Worm (Caenorhabditis elegans) whole organism, L1 larva: ENCODE measurements around the gene F54F7.8.

Experiments
- C04F5.9 ChIP-seq: sonication (generic microtip); optimal IDR thresholded peaks from 2 replicates; lab custom pipeline; 2016; ENCODE audit warnings: missing genetic modification characterization, missing compliant biosample characterization
- C16A3.4 ChIP-seq: fragments of 150-350 bp; optimal IDR thresholded peaks from 2 replicates; lab custom pipeline; 2014; ENCODE audit warnings: missing biosample characterization, missing genetic modification characterization
- blmp-1 ChIP-seq: fragments of 150-350 bp; optimal IDR thresholded peaks from 2 replicates; lab custom pipeline; 2014; ENCODE audit warnings: missing biosample characterization, missing genetic modification characterization
- ceh-63 ChIP-seq: fragments of 200-800 bp; sonication (Bioruptor generic); optimal IDR thresholded peaks from 2 replicates; lab custom pipeline; 2018; ENCODE audit warnings: mild to moderate bottlenecking, missing genetic modification characterization, missing compliant biosample characterization
- ceh-8 ChIP-seq: fragments of 200-800 bp; sonication (Bioruptor generic); optimal IDR thresholded peaks from 2 replicates; lab custom pipeline; 2018; ENCODE audit warnings: mild to moderate bottlenecking, missing genetic modification characterization, moderate library complexity, missing compliant biosample characterization
- ceh-82 ChIP-seq, 3 experiments: fragments of 150-350 bp in 1 of 3; sonication (generic microtip) in 2 of 3; optimal IDR thresholded peaks; 2 replicates each; lab custom pipeline; 2014 to 2017; ENCODE audit warnings: missing biosample characterization in 3 of 3, missing genetic modification characterization in 3 of 3
- dpl-1 ChIP-seq, 3 experiments: fragments of 150-350 bp in 2 of 3; sonication (generic microtip) in 1 of 3; optimal IDR thresholded peaks; 2 replicates each; lab custom pipeline; 2014 to 2017; ENCODE audit warnings: missing biosample characterization in 3 of 3, missing genetic modification characterization in 3 of 3, missing genetic modification reagents in 3 of 3
- egl-13 ChIP-seq: sonication (generic microtip); optimal IDR thresholded peaks from 2 replicates; lab custom pipeline; 2016; ENCODE audit warnings: missing genotype, missing genetic modification reagents, missing genetic modification characterization, missing compliant biosample characterization
- fkh-10 ChIP-seq: sonication (generic microtip); optimal IDR thresholded peaks from 2 replicates; lab custom pipeline; 2017; ENCODE audit warnings: missing biosample characterization, missing genetic modification reagents, missing genetic modification characterization
- fkh-4 ChIP-seq: sonication (generic microtip); optimal IDR thresholded peaks from 2 replicates; lab custom pipeline; 2016; ENCODE audit warnings: missing compliant biosample characterization, missing genetic modification characterization, borderline replicate concordance
- fos-1 ChIP-seq: fragments of 150-350 bp; optimal IDR thresholded peaks from 2 replicates; lab custom pipeline; 2014; ENCODE audit warnings: missing biosample characterization, missing genetic modification characterization
- hlh-17 ChIP-seq: fragments of 200-800 bp; sonication (Bioruptor generic); optimal IDR thresholded peaks from 2 replicates; lab custom pipeline; 2018; ENCODE audit warnings: missing genetic modification characterization, mild to moderate bottlenecking, missing compliant biosample characterization, moderate library complexity, borderline replicate concordance
- jun-1 ChIP-seq: fragments of 150-350 bp; optimal IDR thresholded peaks from 2 replicates; lab custom pipeline; 2014; ENCODE audit warnings: missing biosample characterization, missing genetic modification reagents, missing genetic modification characterization
- lin-14 ChIP-seq: fragments of 200-800 bp; sonication (Bioruptor generic); optimal IDR thresholded peaks from 2 replicates; lab custom pipeline; 2018; ENCODE audit warnings: mild to moderate bottlenecking, missing genetic modification characterization, moderate library complexity, missing compliant biosample characterization
- lin-39 ChIP-seq: fragments of 150-350 bp; optimal IDR thresholded peaks from 2 replicates; lab custom pipeline; 2014; ENCODE audit warnings: missing biosample characterization, missing genetic modification reagents, missing genetic modification characterization
- lsy-2 ChIP-seq, 2 experiments: fragments of 150-350 bp; optimal IDR thresholded peaks; 2 replicates each; lab custom pipeline; 2014; ENCODE audit warnings: missing biosample characterization in 2 of 2, missing genetic modification characterization in 2 of 2
- mdl-1 ChIP-seq, 2 experiments: fragments of 150-350 bp; optimal IDR thresholded peaks; 2 replicates each; lab custom pipeline; 2014 to 2017; ENCODE audit warnings: missing biosample characterization in 2 of 2, missing genetic modification characterization in 2 of 2, inconsistent platforms in 1 of 2
- mef-2 ChIP-seq: fragments of 150-350 bp; optimal IDR thresholded peaks from 2 replicates; lab custom pipeline; 2014; ENCODE audit warnings: missing biosample characterization, missing genetic modification characterization
- nhr-11 ChIP-seq: fragments of 150-350 bp; optimal IDR thresholded peaks from 2 replicates; lab custom pipeline; 2014; ENCODE audit warnings: missing biosample characterization, missing genetic modification characterization
- nhr-12 ChIP-seq: sonication (generic microtip); optimal IDR thresholded peaks from 2 replicates; lab custom pipeline; 2017; ENCODE audit warnings: missing biosample characterization, missing genetic modification characterization
- nhr-19 ChIP-seq: fragments of 200-800 bp; sonication (Bioruptor generic); conservative IDR thresholded peaks from 2 replicates; pipeline ENCODE4 v1.3.6; 2022; ENCODE audit warnings: missing genetic modification characterization, missing compliant biosample characterization
- nhr-47 ChIP-seq: sonication (generic microtip); optimal IDR thresholded peaks from 2 replicates; lab custom pipeline; 2016; ENCODE audit warnings: mild to moderate bottlenecking, missing genetic modification characterization, moderate library complexity, missing compliant biosample characterization
- nhr-76 ChIP-seq: sonication (generic microtip); optimal IDR thresholded peaks from 2 replicates; lab custom pipeline; 2017; ENCODE audit warnings: missing biosample characterization, missing genetic modification characterization
- nhr-77 ChIP-seq: fragments of 150-350 bp; optimal IDR thresholded peaks from 2 replicates; lab custom pipeline; 2014; ENCODE audit warnings: missing biosample characterization, missing genetic modification characterization
- nhr-84 ChIP-seq: sonication (generic microtip); optimal IDR thresholded peaks from 2 replicates; lab custom pipeline; 2017; ENCODE audit warnings: missing biosample characterization, missing genetic modification characterization
- pax-3 ChIP-seq: fragments of 200-800 bp; sonication (Bioruptor generic); optimal IDR thresholded peaks from 2 replicates; lab custom pipeline; 2018; ENCODE audit warnings: mild to moderate bottlenecking, missing genetic modification characterization, moderate library complexity, missing compliant biosample characterization
- skn-1 ChIP-seq: fragments of 150-350 bp; optimal IDR thresholded peaks from 2 replicates; lab custom pipeline; 2014; ENCODE audit warnings: missing biosample characterization, missing genetic modification characterization
- snpc-4 ChIP-seq: fragments of 150-350 bp; optimal IDR thresholded peaks from 2 replicates; lab custom pipeline; 2014; ENCODE audit warnings: missing biosample characterization, missing genetic modification characterization
- sup-37 ChIP-seq: fragments of 200-800 bp; sonication (Bioruptor generic); optimal IDR thresholded peaks from 2 replicates; lab custom pipeline; 2018; ENCODE audit warnings: mild to moderate bottlenecking, missing genetic modification characterization, missing compliant biosample characterization
- zag-1 ChIP-seq: fragments of 150-350 bp; optimal IDR thresholded peaks from 2 replicates; lab custom pipeline; 2014; ENCODE audit warnings: missing biosample characterization, missing genetic modification characterization
- zip-4 ChIP-seq: fragments of 200-800 bp; sonication (Bioruptor generic); optimal IDR thresholded peaks from 2 replicates; lab custom pipeline; 2018; ENCODE audit warnings: mild to moderate bottlenecking, missing genetic modification characterization, moderate library complexity, missing compliant biosample characterization
- ztf-4 ChIP-seq: fragments of 150-350 bp; optimal IDR thresholded peaks from 2 replicates; lab custom pipeline; 2014; ENCODE audit warnings: missing biosample characterization, missing genetic modification characterization

The F54F7.8 gene

ce11 chrX:11837378-11837777, 17.4 kb downstream of the F54F7.8 start, which contains the start of gene taf-7.1:
Gene taf-7.1 (minus strand): TSS chrX:11837478.
- TF ChIP-seq zip-4 (GFP tag; lab: Kevin White, UChicago) (no peak), ceh-82 (tag; optimal IDR thresholded peaks at IDR 0.05; lab: Kevin White, UChicago) (no peak), nhr-19 (no peak), nhr-11 (tag; lab: Kevin White, UChicago) (no peak), sup-37 (GFP tag; lab: Kevin White, UChicago) (no peak)

DNA sequence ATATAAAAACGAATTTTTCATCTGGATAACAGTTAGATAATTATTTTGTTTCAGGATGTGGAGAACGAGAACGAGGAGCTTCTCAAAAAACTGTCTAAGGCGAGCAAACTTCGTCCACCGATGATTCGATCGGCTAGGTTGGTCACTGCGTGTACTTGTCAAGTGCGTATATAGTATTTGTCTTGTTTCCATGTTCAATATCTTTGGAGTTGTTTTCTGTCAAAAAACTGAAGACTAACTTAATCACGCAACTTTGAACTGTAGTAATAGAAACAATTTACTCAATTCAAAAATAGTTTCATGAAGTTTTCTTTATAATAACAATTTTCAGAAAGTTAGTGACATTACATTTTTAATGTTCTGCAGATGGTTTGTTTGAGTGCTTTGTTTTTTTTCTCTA, 26.1 kb downstream of the F54F7.8 start:
- TF ChIP-seq fkh-10 (GFP tag; lab: Kevin White, UChicago) (no peak), mef-2 (tag; lab: Kevin White, UChicago) (no peak), jun-1 (no peak), zag-1 (tag; lab: Kevin White, UChicago) (no peak), mdl-1 (tag; optimal IDR thresholded peaks at IDR 0.05; lab: Kevin White, UChicago) (no peak), zip-4 (GFP tag; lab: Kevin White, UChicago) (no peak), nhr-76 (tag; lab: Kevin White, UChicago) (no peak), lin-39 (tag; lab: Kevin White, UChicago) (no peak), dpl-1 (GFP tag; optimal IDR thresholded peaks at IDR 0.05; lab: Kevin White, UChicago) (no peak), fkh-4 (no peak), ceh-63 (GFP tag; lab: Kevin White, UChicago) (no peak), nhr-84 (tag; lab: Kevin White, UChicago) (no peak), snpc-4 (tag; lab: Kevin White, UChicago) (no peak), C04F5.9 (no peak), nhr-12 (tag; lab: Kevin White, UChicago) (no peak), fos-1 (tag; lab: Kevin White, UChicago) (no peak), ceh-82 (tag; optimal IDR thresholded peaks at IDR 0.05; lab: Kevin White, UChicago) (no peak)
- TF ChIP-seq, all 84 proteins: peak for 0

ce11 chrX:11827528-11827927, 27.3 kb downstream of the F54F7.8 start:
- no peak for TF ChIP-seq lsy-2 (tag; optimal IDR thresholded peaks at IDR 0.05; lab: Kevin White, UChicago)
- TF ChIP-seq mef-2 (tag; lab: Kevin White, UChicago) = no peak
- TF ChIP-seq pax-3 (tag; lab: Kevin White, UChicago) = no peak
- no peak for TF ChIP-seq ceh-8 (GFP tag; lab: Kevin White, UChicago)
- no peak for TF ChIP-seq nhr-47
- TF ChIP-seq blmp-1 = no peak
- no peak for TF ChIP-seq nhr-77 (tag; lab: Kevin White, UChicago)
- no peak for TF ChIP-seq C16A3.4
- TF ChIP-seq skn-1 (tag; lab: Kevin White, UChicago) = no peak
- no peak for TF ChIP-seq egl-13 (tag; lab: Kevin White, UChicago)
- no peak for TF ChIP-seq hlh-17 (GFP tag; lab: Kevin White, UChicago)
- TF ChIP-seq, all 84 proteins: peak for 0

DNA sequence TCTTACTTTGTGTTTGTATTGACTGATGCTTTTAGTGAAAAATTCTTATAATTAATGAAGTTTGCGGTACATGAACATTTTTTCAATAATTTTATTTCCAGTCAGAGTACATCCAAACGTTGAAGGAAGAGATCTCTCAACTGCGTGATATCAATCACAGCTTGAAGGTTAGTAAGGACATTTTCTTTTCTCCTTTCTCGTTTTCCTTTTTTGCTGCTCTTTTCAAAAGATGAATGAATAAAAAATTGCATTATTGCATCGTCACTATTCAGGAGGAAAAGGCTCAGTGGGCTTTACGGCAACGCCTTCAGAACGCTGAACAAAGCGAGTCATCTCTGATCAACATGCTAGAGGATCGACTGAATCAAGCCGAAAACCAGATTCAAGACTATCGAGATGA, 27.9 kb downstream of the F54F7.8 start:
- TF ChIP-seq ztf-4 (tag; lab: Kevin White, UChicago) (no peak), fkh-10 (GFP tag; lab: Kevin White, UChicago) (peak; percentile 62), nhr-77 (tag; lab: Kevin White, UChicago) (no peak)

DNA sequence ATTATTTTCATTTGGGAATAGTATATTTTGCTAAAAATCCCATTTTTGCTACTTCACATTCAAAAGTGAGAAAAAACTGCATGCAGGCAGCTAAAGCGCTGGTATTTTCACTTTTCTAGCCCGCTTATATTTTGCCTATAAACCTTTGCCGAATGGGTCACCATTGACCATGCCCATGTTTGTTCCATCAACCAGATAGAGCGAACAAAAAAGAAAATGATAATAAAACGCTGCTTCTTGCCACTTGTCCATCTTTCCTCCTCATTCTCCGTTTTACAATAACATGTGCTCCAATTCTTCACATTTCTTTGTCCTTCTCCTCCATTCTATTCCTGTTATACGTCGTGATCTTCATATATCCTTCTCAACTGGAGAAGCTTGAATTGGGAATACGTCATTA, 31.1 kb downstream of the F54F7.8 start, which contains the start of gene tag-241:
TSS of gene tag-241 (plus strand) at position 301 of the 400 bp plus-strand sequence.
- TF ChIP-seq zip-4 (GFP tag; lab: Kevin White, UChicago) = no peak
- TF ChIP-seq lin-14 (GFP tag; lab: Kevin White, UChicago) = peak; percentile 1
